Fruit fly (Drosophila melanogaster) whole organism, embryonic: ENCODE measurements around the gene Hrb98DE.

Experiments
- BEAF-32 ChIP-seq: fragments of 200-800 bp; sonication (Bioruptor generic); optimal IDR thresholded peaks from 3 replicates; lab custom pipeline; 2017; ENCODE audit warnings: missing biosample characterization, missing genetic modification characterization, mild to moderate bottlenecking, moderate library complexity, missing genetic modification reagents
- CG10321 ChIP-seq: fragments of 200-800 bp; sonication (Bioruptor generic); IDR thresholded peaks from 2 replicates; pipeline ENCODE4 v1.3.6; 2022; ENCODE audit warnings: missing biosample characterization, missing genetic modification characterization
- CG11504 ChIP-seq: fragments of 200-800 bp; sonication (Bioruptor generic); optimal IDR thresholded peaks from 3 replicates; lab custom pipeline; 2019; ENCODE audit warnings: missing biosample characterization, mild to moderate bottlenecking, missing genetic modification characterization, moderate library complexity
- CG11695 ChIP-seq: fragments of 200-800 bp; sonication (Bioruptor generic); IDR thresholded peaks from 3 replicates; pipeline ENCODE4 v1.3.6; 2022; ENCODE audit warnings: missing biosample characterization, missing genetic modification characterization
- CG13424 ChIP-seq: fragments of 200-800 bp; sonication (Bioruptor generic); optimal IDR thresholded peaks from 2 replicates; lab custom pipeline; 2019; ENCODE audit warnings: missing biosample characterization, mild to moderate bottlenecking, missing genetic modification characterization, moderate library complexity
- CG15514 ChIP-seq: fragments of 200-800 bp; sonication (Bioruptor generic); optimal IDR thresholded peaks from 3 replicates; lab custom pipeline; 2017; ENCODE audit warnings: missing biosample characterization, missing genetic modification characterization, mild to moderate bottlenecking, moderate library complexity, missing genetic modification reagents
- CG17186 ChIP-seq: fragments of 200-800 bp; sonication (Bioruptor generic); optimal IDR thresholded peaks from 3 replicates; lab custom pipeline; 2017; ENCODE audit warnings: missing biosample characterization, missing genetic modification reagents, missing genetic modification characterization
- CG17359 ChIP-seq: fragments of 200-800 bp; sonication (Bioruptor generic); optimal IDR thresholded peaks from 3 replicates; lab custom pipeline; 2018; ENCODE audit warnings: missing biosample characterization, mild to moderate bottlenecking, missing genetic modification characterization, moderate library complexity
- CG18599 ChIP-seq: fragments of 200-800 bp; sonication (Bioruptor generic); optimal IDR thresholded peaks from 3 replicates; lab custom pipeline; 2017; ENCODE audit warnings: missing biosample characterization, missing genetic modification characterization, mild to moderate bottlenecking, moderate library complexity, missing genetic modification reagents
- CG2120 ChIP-seq: fragments of 200-800 bp; sonication (Bioruptor generic); optimal IDR thresholded peaks from 3 replicates; lab custom pipeline; 2016; ENCODE audit warnings: missing biosample characterization, missing genetic modification characterization
- CG31365 ChIP-seq: fragments of 200-800 bp; sonication (Bioruptor generic); optimal IDR thresholded peaks from 2 replicates; lab custom pipeline; 2018; ENCODE audit warnings: missing biosample characterization, mild to moderate bottlenecking, missing genetic modification characterization
- CG3847 ChIP-seq: fragments of 200-800 bp; sonication (Bioruptor generic); IDR thresholded peaks from 2 replicates; pipeline ENCODE4 v1.3.6; 2022; ENCODE audit warnings: missing biosample characterization, missing genetic modification characterization
- CG6272 ChIP-seq: fragments of 200-800 bp; sonication (Bioruptor generic); IDR thresholded peaks from 2 replicates; pipeline ENCODE4 v1.3.6; 2022; ENCODE audit warnings: missing biosample characterization, missing genetic modification characterization
- CG7928 ChIP-seq: fragments of 200-800 bp; sonication (Bioruptor generic); optimal IDR thresholded peaks from 2 replicates; lab custom pipeline; 2017; ENCODE audit warnings: missing biosample characterization, mild to moderate bottlenecking, missing genetic modification characterization
- CG7987 ChIP-seq: fragments of 200-800 bp; sonication (Bioruptor generic); optimal IDR thresholded peaks from 2 replicates; lab custom pipeline; 2018; ENCODE audit warnings: missing biosample characterization, mild to moderate bottlenecking, missing genetic modification characterization, moderate library complexity
- CG8924 ChIP-seq: fragments of 200-800 bp; optimal IDR thresholded peaks from 3 replicates; lab custom pipeline; 2019; ENCODE audit warnings: missing biosample characterization, mild to moderate bottlenecking, missing genetic modification characterization, moderate library complexity
- CG9215 ChIP-seq: fragments of 200-800 bp; sonication (Bioruptor generic); IDR thresholded peaks from 2 replicates; pipeline ENCODE4 v1.3.6; 2022; ENCODE audit warnings: missing biosample characterization, missing genetic modification characterization
- Chrac-16 ChIP-seq: fragments of 200-800 bp; sonication (Bioruptor generic); optimal IDR thresholded peaks from 3 replicates; lab custom pipeline; 2016; ENCODE audit warnings: missing biosample characterization, missing genetic modification characterization
- D ChIP-seq, 2 experiments: fragments of 200-800 bp in 1 of 2; fragments of >200 bp in 1 of 2; sonication (Bioruptor generic) in 1 of 2; optimal IDR thresholded peaks; 2 replicates in 1 of 2; 3 replicates in 1 of 2; lab custom pipeline; 2017; ENCODE audit warnings: mild to moderate bottlenecking in 1 of 2, missing biosample characterization in 1 of 2, missing genetic modification characterization in 1 of 2, missing genetic modification reagents in 1 of 2
- Deaf1 ChIP-seq: fragments of 200-800 bp; optimal IDR thresholded peaks from 3 replicates; lab custom pipeline; 2019; ENCODE audit warnings: missing biosample characterization, mild to moderate bottlenecking, missing genetic modification characterization, moderate library complexity
- Dfd ChIP-seq, 2 experiments: fragments of >200 bp; optimal IDR thresholded peaks; 2 replicates each; lab custom pipeline; 2017; ENCODE audit warnings: missing biosample characterization in 2 of 2, missing genetic modification characterization in 2 of 2
- Dref ChIP-seq: fragments of 200-800 bp; sonication (Bioruptor generic); IDR thresholded peaks from 2 replicates; pipeline ENCODE4 v1.3.6; 2022; ENCODE audit warnings: missing biosample characterization, missing genetic modification characterization
- HLH4C ChIP-seq: fragments of 200-800 bp; sonication (Bioruptor generic); IDR thresholded peaks from 3 replicates; pipeline ENCODE4 v1.3.6; 2022; ENCODE audit warnings: missing biosample characterization, missing genetic modification characterization; ENCODE audit not compliant: partially characterized antibody
- Lim3 ChIP-seq: fragments of 200-800 bp; sonication (Bioruptor generic); IDR thresholded peaks from 2 replicates; pipeline ENCODE4 v1.3.6; 2022; ENCODE audit warnings: missing biosample characterization, missing genetic modification characterization
- NFAT ChIP-seq: fragments of 200-800 bp; sonication (Bioruptor generic); IDR thresholded peaks from 2 replicates; pipeline ENCODE4 v1.3.6; 2022; ENCODE audit warnings: missing biosample characterization, missing genetic modification characterization
- Opbp ChIP-seq: fragments of 200-800 bp; sonication (Bioruptor generic); IDR thresholded peaks from 3 replicates; pipeline ENCODE4 v1.3.6; 2022; ENCODE audit warnings: missing biosample characterization, missing genetic modification characterization; ENCODE audit not compliant: partially characterized antibody
- Rx ChIP-seq: fragments of 200-800 bp; sonication (Bioruptor generic); IDR thresholded peaks from 2 replicates; pipeline ENCODE4 v1.3.6; 2022; ENCODE audit warnings: missing biosample characterization, missing genetic modification characterization
- Scr ChIP-seq: fragments of 200-800 bp; sonication (Bioruptor generic); IDR thresholded peaks from 2 replicates; pipeline ENCODE4 v1.3.6; 2022; ENCODE audit warnings: missing biosample characterization, missing genetic modification characterization; ENCODE audit not compliant: partially characterized antibody
- Trl ChIP-seq, 3 experiments: fragments of >200 bp in 2 of 3; fragments of 200-800 bp in 1 of 3; sonication (Bioruptor generic) in 1 of 3; optimal IDR thresholded peaks; 2 replicates in 1 of 3; 3 replicates in 2 of 3; lab custom pipeline; 2016 to 2017; ENCODE audit warnings: missing biosample characterization in 1 of 3, missing genetic modification characterization in 1 of 3
- ash1 ChIP-seq: fragments of 200-800 bp; sonication (Bioruptor generic); optimal IDR thresholded peaks from 2 replicates; lab custom pipeline; 2018; ENCODE audit warnings: missing biosample characterization, mild to moderate bottlenecking, missing genetic modification characterization
- ci ChIP-seq: fragments of 200-800 bp; sonication (Bioruptor generic); IDR thresholded peaks from 3 replicates; pipeline ENCODE4 v1.3.6; 2022; ENCODE audit warnings: missing biosample characterization, missing genetic modification characterization
- dm ChIP-seq: fragments of 200-800 bp; sonication (Bioruptor generic); optimal IDR thresholded peaks from 3 replicates; lab custom pipeline; 2016; ENCODE audit warnings: missing biosample characterization, missing genetic modification characterization
- dmrt11E ChIP-seq: fragments of 200-800 bp; sonication (Bioruptor generic); optimal IDR thresholded peaks from 3 replicates; lab custom pipeline; 2018; ENCODE audit warnings: missing biosample characterization, mild to moderate bottlenecking, missing genetic modification characterization, moderate library complexity
- gfzf ChIP-seq: fragments of 200-800 bp; sonication (Bioruptor generic); optimal IDR thresholded peaks from 2 replicates; lab custom pipeline; 2016; ENCODE audit warnings: missing biosample characterization, mild to moderate bottlenecking, missing genetic modification characterization, moderate library complexity
- h ChIP-seq: fragments of >200 bp; optimal IDR thresholded peaks from 2 replicates; lab custom pipeline; 2017
- ind ChIP-seq: fragments of 200-800 bp; sonication (Bioruptor generic); optimal IDR thresholded peaks from 3 replicates; lab custom pipeline; 2016; ENCODE audit warnings: missing biosample characterization, missing genetic modification characterization
- inv ChIP-seq: fragments of 200-800 bp; sonication (Bioruptor generic); IDR thresholded peaks from 2 replicates; pipeline ENCODE4 v1.3.6; 2022; ENCODE audit warnings: missing biosample characterization, missing genetic modification characterization; ENCODE audit not compliant: partially characterized antibody
- maf-S ChIP-seq: fragments of 200-800 bp; sonication (Bioruptor generic); optimal IDR thresholded peaks from 2 replicates; lab custom pipeline; 2016; ENCODE audit warnings: missing biosample characterization, missing genetic modification characterization
- nau ChIP-seq: fragments of 200-800 bp; sonication (Bioruptor generic); optimal IDR thresholded peaks from 3 replicates; lab custom pipeline; 2017; ENCODE audit warnings: missing biosample characterization, mild to moderate bottlenecking, missing genetic modification characterization, missing genetic modification reagents
- odd ChIP-seq: fragments of 200-800 bp; sonication (Bioruptor generic); optimal IDR thresholded peaks from 2 replicates; lab custom pipeline; 2017; ENCODE audit warnings: missing biosample characterization, mild to moderate bottlenecking, missing genetic modification characterization
- onecut ChIP-seq: fragments of 200-800 bp; sonication (Bioruptor generic); IDR thresholded peaks from 2 replicates; pipeline ENCODE4 v1.3.6; 2022; ENCODE audit warnings: missing biosample characterization, missing genetic modification characterization
- peb ChIP-seq: fragments of 200-800 bp; sonication (Bioruptor generic); IDR thresholded peaks from 2 replicates; pipeline ENCODE4 v1.3.6; 2022; ENCODE audit warnings: missing biosample characterization, missing genetic modification characterization
- pros ChIP-seq: fragments of 200-800 bp; sonication (Bioruptor generic); optimal IDR thresholded peaks from 3 replicates; lab custom pipeline; 2019; ENCODE audit warnings: missing biosample characterization, mild to moderate bottlenecking, missing genetic modification characterization, moderate library complexity
- pzg ChIP-seq: fragments of 200-800 bp; sonication (Bioruptor generic); optimal IDR thresholded peaks from 3 replicates; lab custom pipeline; 2018; ENCODE audit warnings: missing biosample characterization, mild to moderate bottlenecking, missing genetic modification characterization, moderate library complexity
- stwl ChIP-seq: fragments of 200-800 bp; sonication (Bioruptor generic); optimal IDR thresholded peaks from 3 replicates; lab custom pipeline; 2018; ENCODE audit warnings: missing biosample characterization, mild to moderate bottlenecking, missing genetic modification characterization, moderate library complexity
- tap ChIP-seq: fragments of 200-800 bp; optimal IDR thresholded peaks from 3 replicates; lab custom pipeline; 2019; ENCODE audit warnings: missing biosample characterization, mild to moderate bottlenecking, missing genetic modification characterization, moderate library complexity
- trh ChIP-seq: fragments of 200-800 bp; sonication (Bioruptor generic); optimal IDR thresholded peaks from 2 replicates; lab custom pipeline; 2016; ENCODE audit warnings: missing biosample characterization, missing genetic modification characterization
- unc-4 ChIP-seq: fragments of 200-800 bp; sonication (Bioruptor generic); IDR thresholded peaks from 2 replicates; pipeline ENCODE4 v1.3.6; 2022; ENCODE audit warnings: missing biosample characterization, missing genetic modification characterization; ENCODE audit not compliant: partially characterized antibody

Gene Hrb98DE

dm6 chr3R:28600144-28600792 is 634 bp downstream of the Hrb98DE start (continued):
- no peak for TF ChIP-seq CG11504
- no peak for TF ChIP-seq Dfd (GFP tag; optimal IDR thresholded peaks at IDR 0.05; lab: Kevin White, UChicago)
- 0 out of 2 replicates have a peak, but pooled peaks have one; percentile 12 for TF ChIP-seq CG10321
- TF ChIP-seq Dref (GFP tag; lab: Robert Waterston, UW): peak; percentile 92
- peak; percentile 64 for TF ChIP-seq BEAF-32 (GFP tag; lab: Kevin White, UChicago)
- TF ChIP-seq pros: no peak
- no peak for TF ChIP-seq dmrt11E (tag; lab: Kevin White, UChicago)
- no peak for TF ChIP-seq Chrac-16 (GFP tag; lab: Kevin White, UChicago)
- peak; percentile 7 for TF ChIP-seq D (optimal IDR thresholded peaks at IDR 0.05; lab: Kevin White, UChicago)
- TF ChIP-seq D (GFP tag; optimal IDR thresholded peaks at IDR 0.05; lab: Kevin White, UChicago): no peak
- no peak for TF ChIP-seq CG9215
- TF ChIP-seq CG18599 (GFP tag; lab: Kevin White, UChicago): no peak
- TF ChIP-seq odd: no peak
- TF ChIP-seq stwl (tag; lab: Kevin White, UChicago): peak; percentile 82
- no peak for TF ChIP-seq CG2120
- TF ChIP-seq inv (GFP tag; lab: Robert Waterston, UW): peak; percentile 43; the same call in 1 of the 2 replicates
- peak; percentile 41; the same call in 1 of the 2 replicates for TF ChIP-seq Scr (GFP tag; lab: Robert Waterston, UW)
- TF ChIP-seq HLH4C (GFP tag; lab: Robert Waterston, UW): peak; percentile 60; the same call in 2 of the 3 replicates
- TF ChIP-seq CG15514: peak; percentile 57
- no peak for TF ChIP-seq CG13424 (tag; lab: Kevin White, UChicago)
- peak; percentile 33; the same call in 1 of the 2 replicates for TF ChIP-seq unc-4
- TF ChIP-seq CG7987 (GFP tag; lab: Kevin White, UChicago): peak; percentile 12
- peak; percentile 88 for TF ChIP-seq pzg (GFP tag; lab: Kevin White, UChicago)
- no peak for TF ChIP-seq trh (GFP tag; lab: Kevin White, UChicago)
- peak; percentile 23; the same call in 1 of the 3 replicates for TF ChIP-seq ci
- TF ChIP-seq maf-S: no peak
- peak; percentile 67 for TF ChIP-seq Opbp (GFP tag; lab: Robert Waterston, UW)
- peak; percentile 83 for TF ChIP-seq gfzf (GFP tag; lab: Kevin White, UChicago)
- TF ChIP-seq ind (GFP tag; lab: Kevin White, UChicago): no peak
- TF ChIP-seq h (lab: Kevin White, UChicago): no peak
- TF ChIP-seq dm: peak; percentile 91
- no peak for TF ChIP-seq NFAT
- TF ChIP-seq CG31365 (tag; lab: Kevin White, UChicago): no peak
- TF ChIP-seq CG17186 (GFP tag; lab: Kevin White, UChicago): peak; percentile 52
- TF ChIP-seq nau (GFP tag; lab: Kevin White, UChicago): no peak
- TF ChIP-seq ash1 (GFP tag; lab: Kevin White, UChicago): no peak
- TF ChIP-seq CG3847: peak; percentile 25; the same call in 1 of the 2 replicates
- no peak for TF ChIP-seq Deaf1 (tag; lab: Kevin White, UChicago)
- no peak for TF ChIP-seq CG6272 (GFP tag; lab: Robert Waterston, UW)
- TF ChIP-seq CG7928 (GFP tag; lab: Kevin White, UChicago): peak; percentile 15
- TF ChIP-seq peb (GFP tag; lab: Robert Waterston, UW): no peak
- TF ChIP-seq Trl (optimal IDR thresholded peaks at IDR 0.05; lab: Kevin White, UChicago): no peak
- TF ChIP-seq Trl (GFP tag; optimal IDR thresholded peaks at IDR 0.05; lab: Kevin White, UChicago): no peak
- no peak for TF ChIP-seq tap (tag; lab: Kevin White, UChicago)
- no peak for TF ChIP-seq Rx
- TF ChIP-seq CG8924: peak; percentile 28
- TF ChIP-seq CG17359 (tag; lab: Kevin White, UChicago): no peak
- peak; percentile 96 for TF ChIP-seq onecut (GFP tag; lab: Robert Waterston, UW)
- TF ChIP-seq Lim3 (GFP tag; lab: Robert Waterston, UW): no peak
- TF ChIP-seq CG11695 (GFP tag; lab: Robert Waterston, UW): no peak
